Fruit fly (Drosophila melanogaster): ENCODE data around the gene PGRP-SB1.

Gene PGRP-SB1

DNA sequence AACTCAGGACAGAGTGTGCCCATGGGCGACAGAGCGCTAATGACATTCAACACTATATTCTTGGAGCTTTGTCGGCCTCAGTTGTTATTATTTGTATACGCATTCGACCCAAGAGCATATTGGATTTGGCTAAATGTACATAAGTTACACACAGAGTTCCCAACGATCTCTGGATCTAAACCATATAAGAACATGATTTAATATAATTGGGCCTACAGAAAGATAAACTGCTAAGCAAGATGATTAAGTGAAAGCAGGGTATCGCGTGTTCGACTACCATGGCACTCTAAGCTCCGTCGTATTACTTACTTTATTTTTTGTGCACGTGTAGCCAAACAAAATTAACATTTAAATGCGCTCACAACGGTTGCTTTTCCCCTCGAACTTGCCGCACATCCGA lies 32.5 kb upstream of the PGRP-SB1 start (continued):
- TF ChIP-seq CG7271 (tag; optimal IDR thresholded peaks at IDR 0.05) (no peak), hb (GFP tag; IDR thresholded peaks at IDR 0.05; ENCODE audit: partially characterized antibody) (no peak), CG9817 (tag; optimal IDR thresholded peaks at IDR 0.05) (no peak), CG13296 (GFP tag; optimal IDR thresholded peaks at IDR 0.05) (no peak), CG3065 (GFP tag; optimal IDR thresholded peaks at IDR 0.05) (no peak), Fer1 (GFP tag; optimal IDR thresholded peaks at IDR 0.05) (no peak), en (GFP tag; optimal IDR thresholded peaks at IDR 0.05) (no peak), CG10462 (GFP tag; optimal IDR thresholded peaks at IDR 0.05) (no peak), pzg (GFP tag; optimal IDR thresholded peaks at IDR 0.05) (no peak), NK7.1 (GFP tag; optimal IDR thresholded peaks at IDR 0.05) (no peak), ase (GFP tag; IDR thresholded peaks at IDR 0.05) (no peak), CG10565 (GFP tag; optimal IDR thresholded peaks at IDR 0.05) (no peak), CG5953 (GFP tag; IDR thresholded peaks at IDR 0.05) (no peak), CG11695 (GFP tag; IDR thresholded peaks at IDR 0.05) (no peak), CG10274 (GFP tag; optimal IDR thresholded peaks at IDR 0.05) (no peak), chif (GFP tag; optimal IDR thresholded peaks at IDR 0.05) (peak; percentile 38 to 62), Jarid2 (GFP tag; optimal IDR thresholded peaks at IDR 0.05) (no peak), ken (GFP tag; IDR thresholded peaks at IDR 0.05) (no peak; the same call in 1 of the 3 replicates), CG3163 (GFP tag; optimal IDR thresholded peaks at IDR 0.05) (no peak), ac (GFP tag; optimal IDR thresholded peaks at IDR 0.05) (no peak), CG12744 (GFP tag; optimal IDR thresholded peaks at IDR 0.05) (no peak), gsb-n (tag; optimal IDR thresholded peaks at IDR 0.05) (no peak), CG3847 (GFP tag; IDR thresholded peaks at IDR 0.05) (no peak), nau (GFP tag; optimal IDR thresholded peaks at IDR 0.05) (no peak), CG32772 (GFP tag; IDR thresholded peaks at IDR 0.05) (no peak), lmd (GFP tag; IDR thresholded peaks at IDR 0.05) (peak; percentile 48; the same call in 1 of the 2 replicates), Elba2 (GFP tag; optimal IDR thresholded peaks at IDR 0.05) (no peak), CG8944 (GFP tag; optimal IDR thresholded peaks at IDR 0.05) (peak; percentile 6), psq (GFP tag; optimal IDR thresholded peaks at IDR 0.05) (no peak), ERR (GFP tag; optimal IDR thresholded peaks at IDR 0.05) (no peak), CG4820 (GFP tag; optimal IDR thresholded peaks at IDR 0.05) (peak; percentile 21), Deaf1 (tag; optimal IDR thresholded peaks at IDR 0.05) (no peak), CG6765 (GFP tag; optimal IDR thresholded peaks at IDR 0.05) (no peak), Scr (GFP tag; IDR thresholded peaks at IDR 0.05; ENCODE audit: partially characterized antibody) (no peak), CG11398 (GFP tag; optimal IDR thresholded peaks at IDR 0.05) (no peak), CG30431 (GFP tag; optimal IDR thresholded peaks at IDR 0.05) (peak; percentile 12), klu (GFP tag; IDR thresholded peaks at IDR 0.05) (no peak), CG11456 (GFP tag; IDR thresholded peaks at IDR 0.05) (no peak), MESR4 (GFP tag; optimal IDR thresholded peaks at IDR 0.05) (no peak), odd (GFP tag; optimal IDR thresholded peaks at IDR 0.05) (no peak), CG18599 (GFP tag; optimal IDR thresholded peaks at IDR 0.05) (no peak), CG31224 (GFP tag; IDR thresholded peaks at IDR 0.05) (no peak), Dbx (GFP tag; IDR thresholded peaks at IDR 0.05) (no peak), bab2 (GFP tag; optimal IDR thresholded peaks at IDR 0.05) (peak; percentile 21), aop (GFP tag; IDR thresholded peaks at IDR 0.05) (no peak), toy (GFP tag; IDR thresholded peaks at IDR 0.05) (no peak), CG12155 (GFP tag; optimal IDR thresholded peaks at IDR 0.05) (no peak), prd (optimal IDR thresholded peaks at IDR 0.05) (no peak), prd (GFP tag; IDR thresholded peaks at IDR 0.05) (no peak), E2f2 (GFP tag; IDR thresholded peaks at IDR 0.05) (no peak), Bgb (GFP tag; IDR thresholded peaks at IDR 0.05; ENCODE audit: partially characterized antibody) (no peak), CG3838 (GFP tag; optimal IDR thresholded peaks at IDR 0.05) (no peak), Myb (GFP tag; optimal IDR thresholded peaks at IDR 0.05) (no peak)

Measured in whole organism, embryonic.